Worm (Caenorhabditis elegans) whole organism, young adult: Measurements from ENCODE around the gene clec-185.

Source experiments
- ama-1 ChIP-seq, 3 experiments: fragments of 150-350 bp in 1 of 3; sonication (generic microtip) in 2 of 3; optimal IDR thresholded peaks; 2 replicates each; lab custom pipeline; 2014 to 2018; ENCODE audit warnings: missing biosample characterization in 2 of 3, missing genetic modification characterization in 2 of 3, missing genetic modification reagents in 2 of 3
- ets-4 ChIP-seq: fragments of 200-800 bp; sonication (Bioruptor generic); optimal IDR thresholded peaks from 2 replicates; lab custom pipeline; 2018; ENCODE audit warnings: mild to moderate bottlenecking, missing genetic modification characterization, missing compliant biosample characterization
- him-1 ChIP-seq: sonication (generic microtip); optimal IDR thresholded peaks from 2 replicates; lab custom pipeline; 2016; ENCODE audit warnings: missing genotype, missing genetic modification reagents, missing genetic modification characterization, missing compliant biosample characterization
- lir-1 ChIP-seq: fragments of 200-800 bp; sonication (Bioruptor generic); conservative IDR thresholded peaks from 2 replicates; pipeline ENCODE4 v1.3.6; 2022; ENCODE audit warnings: missing genetic modification reagents, missing genetic modification characterization, missing compliant biosample characterization
- madf-3 ChIP-seq: fragments of 200-800 bp; sonication (Bioruptor generic); IDR thresholded peaks from 2 replicates; pipeline ENCODE4 v1.3.6; 2022; ENCODE audit warnings: missing genetic modification reagents, missing genetic modification characterization, missing compliant biosample characterization
- snpc-4 ChIP-seq, 5 experiments: fragments of 150-350 bp in 1 of 5; sonication (generic microtip) in 4 of 5; optimal IDR thresholded peaks; 2 replicates each; lab custom pipeline; 2014 to 2018; ENCODE audit warnings: missing genetic modification characterization in 5 of 5, missing biosample characterization in 3 of 5, antibody characterized with exemption in 2 of 5, mild to moderate bottlenecking in 2 of 5, missing compliant biosample characterization in 2 of 5, missing genotype in 2 of 5, moderate library complexity in 2 of 5, missing genetic modification reagents in 1 of 5

DNA sequence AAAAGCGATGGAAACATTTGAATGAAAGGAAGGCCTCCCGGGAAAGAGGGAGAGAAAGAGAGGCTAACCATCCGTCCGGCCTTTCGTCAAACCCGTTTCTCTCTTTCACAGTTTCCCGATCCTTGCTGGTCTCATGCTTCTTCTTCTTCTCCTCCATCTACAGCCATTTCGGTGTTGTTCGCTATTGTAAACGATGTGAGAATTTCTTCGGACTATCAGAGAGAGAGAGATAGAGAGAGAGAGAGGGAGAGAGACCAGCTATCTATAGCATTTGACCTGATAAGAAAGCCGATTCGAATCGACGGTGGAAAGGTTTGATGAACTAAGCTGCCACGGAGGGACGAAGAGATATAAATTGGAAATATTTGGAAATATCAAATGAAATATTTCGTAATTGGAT is 35.0 kb upstream of the clec-185 start:
- TF ChIP-seq ets-4 (GFP tag; lab: Kevin White, UChicago): no peak
- TF ChIP-seq lir-1: no peak
- TF ChIP-seq ama-1 (optimal IDR thresholded peaks at IDR 0.05; lab: Kevin White, UChicago): no peak
- no peak for TF ChIP-seq ama-1 (GFP tag; optimal IDR thresholded peaks at IDR 0.05; lab: Kevin White, UChicago)
- TF ChIP-seq snpc-4 (GFP tag; optimal IDR thresholded peaks at IDR 0.05; lab: Kevin White, UChicago): no peak
- no peak for TF ChIP-seq snpc-4 (tag; optimal IDR thresholded peaks at IDR 0.05; lab: Kevin White, UChicago)
- no peak for TF ChIP-seq madf-3 (GFP tag; lab: Robert Waterston, UW)
- TF ChIP-seq him-1 (tag; lab: Kevin White, UChicago): no peak
